Fruit fly (Drosophila melanogaster): ENCODE results near the gene mge.
A peak's percentile ranks its signal among the peaks of the same experiment; 100 is the strongest.

Gene mge

DNA sequence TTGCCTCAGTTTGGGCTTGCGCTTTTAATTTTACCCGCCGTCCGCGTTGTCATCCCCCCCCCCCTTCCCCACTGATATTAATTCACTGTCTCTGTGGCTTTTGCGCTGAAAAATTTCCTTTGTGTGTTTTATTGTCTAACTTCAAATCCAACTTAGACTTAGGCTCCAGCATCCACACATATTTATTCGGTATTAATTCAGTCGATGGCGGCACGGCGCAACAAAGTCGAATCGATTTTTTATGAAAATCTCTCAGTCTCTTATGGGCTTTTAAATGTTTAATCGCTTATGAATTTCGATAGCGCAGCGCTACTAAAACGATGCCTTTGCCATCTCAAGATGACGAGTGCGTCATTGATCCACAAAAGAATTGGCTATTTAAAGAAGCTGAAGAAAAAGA is 33.7 kb downstream of the mge start (continued):
- TF ChIP-seq zfh2 (GFP tag; optimal IDR thresholded peaks at IDR 0.05): no peak
- TF ChIP-seq CG2202 (tag; optimal IDR thresholded peaks at IDR 0.05): no peak
- no peak for TF ChIP-seq CG15269 (tag; optimal IDR thresholded peaks at IDR 0.05)
- no peak for TF ChIP-seq B-H2 (GFP tag; optimal IDR thresholded peaks at IDR 0.05)
- no peak for TF ChIP-seq unpg (GFP tag; optimal IDR thresholded peaks at IDR 0.05)
- TF ChIP-seq Hmx (GFP tag; optimal IDR thresholded peaks at IDR 0.05): no peak
- no peak for TF ChIP-seq pb (GFP tag; optimal IDR thresholded peaks at IDR 0.05)
- peak; percentile 55 for TF ChIP-seq vvl (GFP tag; IDR thresholded peaks at IDR 0.05)
- TF ChIP-seq oc (tag; optimal IDR thresholded peaks at IDR 0.05): peak; percentile 51
- no peak for TF ChIP-seq CG6791 (GFP tag; IDR thresholded peaks at IDR 0.05; ENCODE audit: partially characterized antibody)
- TF ChIP-seq sug (tag; optimal IDR thresholded peaks at IDR 0.05): no peak
- 0 out of 4 replicates have a peak, but pooled peaks have one; percentile 60 for TF ChIP-seq chinmo (GFP tag; IDR thresholded peaks at IDR 0.05; ENCODE audit: partially characterized antibody)
- TF ChIP-seq CG11560 (tag; IDR thresholded peaks at IDR 0.05): no peak
- TF ChIP-seq dm (GFP tag; optimal IDR thresholded peaks at IDR 0.05): no peak
- TF ChIP-seq eve (GFP tag; optimal IDR thresholded peaks at IDR 0.05): peak in 1 of 2 experiments; percentile 23
- TF ChIP-seq onecut (GFP tag; IDR thresholded peaks at IDR 0.05): peak; percentile 37
- no peak for TF ChIP-seq CG7271 (tag; optimal IDR thresholded peaks at IDR 0.05)
- TF ChIP-seq H2.0 (GFP tag; IDR thresholded peaks at IDR 0.05): no peak
- TF ChIP-seq ken (GFP tag; IDR thresholded peaks at IDR 0.05): no peak
- no peak for TF ChIP-seq CG10565 (GFP tag; optimal IDR thresholded peaks at IDR 0.05)
- no peak for TF ChIP-seq CG3281 (GFP tag; optimal IDR thresholded peaks at IDR 0.05)
- TF ChIP-seq Doc2 (GFP tag; IDR thresholded peaks at IDR 0.05): no peak
- no peak for TF ChIP-seq run (tag; optimal IDR thresholded peaks at IDR 0.05)
- no peak for TF ChIP-seq Mes4 (GFP tag; optimal IDR thresholded peaks at IDR 0.05)
- no peak for TF ChIP-seq slp2 (GFP tag; optimal IDR thresholded peaks at IDR 0.05)
- peak; percentile 49; the same call in 1 of the 2 replicates for TF ChIP-seq crol (GFP tag; IDR thresholded peaks at IDR 0.05)

DNA sequence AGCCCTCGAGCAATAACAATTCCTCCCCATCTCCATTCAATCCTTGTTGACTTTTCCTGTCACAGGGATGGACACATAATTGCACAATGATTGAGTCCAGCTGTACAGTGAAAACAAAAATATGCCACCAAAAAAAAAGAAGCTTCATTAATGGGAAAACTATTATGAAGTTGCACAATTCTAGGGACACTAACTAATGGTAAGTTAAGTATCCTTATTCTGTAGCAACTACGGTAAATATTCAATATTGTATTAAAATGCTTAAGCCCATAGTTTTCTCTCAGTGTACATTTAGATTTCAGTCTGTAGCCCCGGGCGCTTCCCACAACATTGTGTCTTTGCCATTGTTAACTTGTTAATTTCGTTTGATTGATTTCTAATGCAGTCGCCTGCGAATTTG is 34.7 kb downstream of the mge start:
- TF ChIP-seq Atf-2 (GFP tag; optimal IDR thresholded peaks at IDR 0.05): peak; percentile 43
- peak in 1 of 2 experiments; percentile 75 for TF ChIP-seq bsh (GFP tag; optimal IDR thresholded peaks at IDR 0.05)
- TF ChIP-seq unpg (GFP tag; optimal IDR thresholded peaks at IDR 0.05): peak; percentile 44
- peak; percentile 64 for TF ChIP-seq Med (GFP tag)
- peak; percentile 53 for TF ChIP-seq CG33557 (GFP tag; optimal IDR thresholded peaks at IDR 0.05)
- TF ChIP-seq HLH4C (GFP tag; IDR thresholded peaks at IDR 0.05; ENCODE audit: partially characterized antibody): no peak
- TF ChIP-seq CG11504 (tag; optimal IDR thresholded peaks at IDR 0.05): peak; percentile 38
- no peak for TF ChIP-seq Opbp (GFP tag; IDR thresholded peaks at IDR 0.05; ENCODE audit: partially characterized antibody)
- TF ChIP-seq CG12391 (tag; optimal IDR thresholded peaks at IDR 0.05): peak; percentile 50
- TF ChIP-seq slp2 (GFP tag; optimal IDR thresholded peaks at IDR 0.05): peak; percentile 21
- TF ChIP-seq tin (GFP tag; optimal IDR thresholded peaks at IDR 0.05): peak; percentile 27
- TF ChIP-seq Eip74EF (GFP tag; optimal IDR thresholded peaks at IDR 0.05): no peak
- TF ChIP-seq ro (GFP tag; IDR thresholded peaks at IDR 0.05): no peak
- TF ChIP-seq CG17328 (GFP tag; IDR thresholded peaks at IDR 0.05): peak; percentile 65
- TF ChIP-seq CG15269 (tag; optimal IDR thresholded peaks at IDR 0.05): no peak
- TF ChIP-seq CG11695 (GFP tag; IDR thresholded peaks at IDR 0.05): no peak
- TF ChIP-seq dati (GFP tag; IDR thresholded peaks at IDR 0.05): no peak
- peak; percentile 28 for TF ChIP-seq trem (tag; optimal IDR thresholded peaks at IDR 0.05)
- no peak for TF ChIP-seq CG4360 (GFP tag; IDR thresholded peaks at IDR 0.05)
- TF ChIP-seq Nf-YA (GFP tag; IDR thresholded peaks at IDR 0.05): no peak
- peak; percentile 22 for TF ChIP-seq gcm (GFP tag; optimal IDR thresholded peaks at IDR 0.05)
- no peak for TF ChIP-seq zfh2 (GFP tag; optimal IDR thresholded peaks at IDR 0.05)
- peak; percentile 69; the same call in 1 of the 2 replicates for TF ChIP-seq CG8765 (GFP tag; IDR thresholded peaks at IDR 0.05)
- TF ChIP-seq stc (GFP tag; IDR thresholded peaks at IDR 0.05): peak; percentile 31; the same call in 1 of the 2 replicates
- TF ChIP-seq Pdp1 (GFP tag; optimal IDR thresholded peaks at IDR 0.05): peak; percentile 15 to 40
- TF ChIP-seq Xbp1 (GFP tag; optimal IDR thresholded peaks at IDR 0.05): peak; percentile 50
- TF ChIP-seq CG6683 (GFP tag; optimal IDR thresholded peaks at IDR 0.05): no peak
- TF ChIP-seq CG1647 (GFP tag; optimal IDR thresholded peaks at IDR 0.05): peak; percentile 14
- peak; percentile 16 for TF ChIP-seq twi (tag; optimal IDR thresholded peaks at IDR 0.05)

Measured in whole organism, embryonic.